Worm (Caenorhabditis elegans) whole organism, mixed stage, embryonic: ENCODE measurements around the gene Y22D7AL.1.

Source experiments
- lin-13 ChIP-seq: fragments of 150-350 bp; optimal IDR thresholded peaks from 2 replicates; lab custom pipeline; 2014; ENCODE audit warnings: missing biosample characterization, missing genetic modification characterization
- lsy-2 ChIP-seq: fragments of 150-350 bp; optimal IDR thresholded peaks from 2 replicates; lab custom pipeline; 2014; ENCODE audit warnings: missing biosample characterization, missing genetic modification characterization

DNA sequence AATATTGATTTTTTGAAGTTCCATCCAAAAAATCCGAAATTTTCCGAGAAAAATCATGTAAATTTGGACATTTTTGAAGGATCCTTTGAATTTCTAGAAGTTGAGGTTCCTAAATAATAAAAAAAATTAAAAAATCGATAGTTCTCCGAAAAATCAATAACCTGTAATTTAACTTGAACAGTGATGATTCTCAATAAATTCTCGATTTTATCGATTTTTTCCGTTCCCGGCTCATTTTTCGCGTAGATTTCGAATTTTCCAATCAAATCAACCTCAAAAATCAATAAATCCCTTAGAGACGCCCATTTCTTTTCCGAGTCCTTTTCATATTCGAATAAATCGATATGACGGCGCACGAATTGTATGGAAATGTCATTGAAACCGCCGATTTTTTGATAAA, 44.6 kb upstream of the Y22D7AL.1 start:
- TF ChIP-seq lsy-2 (no peak), lin-13 (tag; lab: Kevin White, UChicago) (no peak)
